Worm (Caenorhabditis elegans) whole organism, midembryonic: ENCODE data around the gene meg-1.

Experiments used
- flt-1 ChIP-seq: fragments of 200-800 bp; sonication (Bioruptor generic); IDR thresholded peaks from 2 replicates; pipeline ENCODE4 v1.3.6; 2022; ENCODE audit warnings: missing genetic modification characterization, missing compliant biosample characterization
- klf-2 ChIP-seq: fragments of 200-800 bp; sonication (Bioruptor generic); conservative IDR thresholded peaks from 2 replicates; pipeline ENCODE4 v1.3.6; 2022; ENCODE audit warnings: missing genetic modification reagents, missing genetic modification characterization, missing compliant biosample characterization
- med-1 ChIP-seq: sonication (generic microtip); optimal IDR thresholded peaks from 2 replicates; lab custom pipeline; 2017; ENCODE audit warnings: missing genetic modification characterization, mild to moderate bottlenecking, missing compliant biosample characterization, antibody characterized with exemption, missing genetic modification reagents; ENCODE audit not compliant: insufficient read depth
- ztf-23 ChIP-seq: fragments of 200-800 bp; sonication (Bioruptor generic); IDR thresholded peaks from 2 replicates; pipeline ENCODE4 v1.3.6; 2022; ENCODE audit warnings: missing genetic modification reagents, missing genetic modification characterization, missing compliant biosample characterization

ce11 chrX:13918143-13918542 lies 11.3 kb downstream of the meg-1 start:
- TF ChIP-seq ztf-23 (GFP tag; lab: Robert Waterston, UW) (no peak), klf-2 (GFP tag; lab: Robert Waterston, UW) (no peak), med-1 (GFP tag; lab: Kevin White, UChicago) (no peak), flt-1 (GFP tag; lab: Robert Waterston, UW) (no peak)
